Worm (Caenorhabditis elegans) whole organism, L1 larva: Measurements from ENCODE around the gene srg-13.

Source experiments
- C04F5.9 ChIP-seq: sonication (generic microtip); optimal IDR thresholded peaks from 2 replicates; lab custom pipeline; 2016; ENCODE audit warnings: missing genetic modification characterization, missing compliant biosample characterization
- C16A3.4 ChIP-seq: fragments of 150-350 bp; optimal IDR thresholded peaks from 2 replicates; lab custom pipeline; 2014; ENCODE audit warnings: missing biosample characterization, missing genetic modification characterization
- F16B12.6 ChIP-seq: fragments of 150-350 bp; optimal IDR thresholded peaks from 2 replicates; lab custom pipeline; 2014; ENCODE audit warnings: missing biosample characterization, missing genetic modification characterization
- Y116A8C.19 ChIP-seq: sonication (generic microtip); optimal IDR thresholded peaks from 2 replicates; lab custom pipeline; 2016; ENCODE audit warnings: missing compliant biosample characterization, missing genetic modification characterization, borderline replicate concordance
- aha-1 ChIP-seq: fragments of 150-350 bp; optimal IDR thresholded peaks from 2 replicates; lab custom pipeline; 2014; ENCODE audit warnings: missing biosample characterization, missing genetic modification characterization
- ama-1 ChIP-seq: fragments of 150-350 bp; optimal IDR thresholded peaks from 2 replicates; lab custom pipeline; 2014
- ceh-63 ChIP-seq: fragments of 200-800 bp; sonication (Bioruptor generic); optimal IDR thresholded peaks from 2 replicates; lab custom pipeline; 2018; ENCODE audit warnings: mild to moderate bottlenecking, missing genetic modification characterization, missing compliant biosample characterization
- ceh-8 ChIP-seq: fragments of 200-800 bp; sonication (Bioruptor generic); optimal IDR thresholded peaks from 2 replicates; lab custom pipeline; 2018; ENCODE audit warnings: mild to moderate bottlenecking, missing genetic modification characterization, moderate library complexity, missing compliant biosample characterization
- ces-1 ChIP-seq: fragments of 150-350 bp; optimal IDR thresholded peaks from 2 replicates; lab custom pipeline; 2014; ENCODE audit warnings: missing biosample characterization, missing genetic modification reagents, missing genetic modification characterization
- dpl-1 ChIP-seq, 3 experiments: fragments of 150-350 bp in 2 of 3; sonication (generic microtip) in 1 of 3; optimal IDR thresholded peaks; 2 replicates each; lab custom pipeline; 2014 to 2017; ENCODE audit warnings: missing biosample characterization in 3 of 3, missing genetic modification characterization in 3 of 3, missing genetic modification reagents in 3 of 3
- dsc-1 ChIP-seq: sonication (generic microtip); optimal IDR thresholded peaks from 2 replicates; lab custom pipeline; 2016; ENCODE audit warnings: mild to moderate bottlenecking, missing genetic modification characterization, missing compliant biosample characterization
- egl-13 ChIP-seq: sonication (generic microtip); optimal IDR thresholded peaks from 2 replicates; lab custom pipeline; 2016; ENCODE audit warnings: missing genotype, missing genetic modification reagents, missing genetic modification characterization, missing compliant biosample characterization
- egl-27 ChIP-seq, 2 experiments: fragments of 150-350 bp in 1 of 2; sonication (generic microtip); optimal IDR thresholded peaks; 3 replicates each; lab custom pipeline; 2017 to 2018; ENCODE audit warnings: missing biosample characterization in 2 of 2, missing genetic modification characterization in 2 of 2, missing genetic modification reagents in 2 of 2
- elt-3 ChIP-seq, 6 experiments: fragments of 150-350 bp in 1 of 6; sonication (generic microtip); optimal IDR thresholded peaks; 2 replicates each; lab custom pipeline; 2017 to 2018; ENCODE audit warnings: missing biosample characterization in 6 of 6, missing genetic modification characterization in 6 of 6, inconsistent platforms in 1 of 6
- fkh-4 ChIP-seq: sonication (generic microtip); optimal IDR thresholded peaks from 2 replicates; lab custom pipeline; 2016; ENCODE audit warnings: missing compliant biosample characterization, missing genetic modification characterization, borderline replicate concordance
- fkh-8 ChIP-seq: sonication (generic microtip); optimal IDR thresholded peaks from 2 replicates; lab custom pipeline; 2016; ENCODE audit warnings: mild to moderate bottlenecking, missing genetic modification characterization, missing compliant biosample characterization
- grh-1 ChIP-seq: fragments of 200-800 bp; sonication (Bioruptor generic); IDR thresholded peaks from 2 replicates; pipeline ENCODE4 v1.3.6; 2022; ENCODE audit warnings: missing genetic modification reagents, missing genetic modification characterization, missing compliant biosample characterization
- hlh-17 ChIP-seq: fragments of 200-800 bp; sonication (Bioruptor generic); optimal IDR thresholded peaks from 2 replicates; lab custom pipeline; 2018; ENCODE audit warnings: missing genetic modification characterization, mild to moderate bottlenecking, missing compliant biosample characterization, moderate library complexity, borderline replicate concordance
- hlh-4 ChIP-seq: sonication (generic microtip); optimal IDR thresholded peaks from 2 replicates; lab custom pipeline; 2016; ENCODE audit warnings: mild to moderate bottlenecking, missing genetic modification characterization, missing compliant biosample characterization
- irx-1 ChIP-seq: sonication (generic microtip); optimal IDR thresholded peaks from 2 replicates; lab custom pipeline; 2016; ENCODE audit warnings: missing genetic modification characterization, missing compliant biosample characterization
- isw-1 ChIP-seq: fragments of 200-800 bp; sonication (Bioruptor generic); IDR thresholded peaks from 2 replicates; pipeline ENCODE4 v1.3.6; 2022; ENCODE audit warnings: missing genetic modification characterization, missing compliant biosample characterization
- jun-1 ChIP-seq: fragments of 150-350 bp; optimal IDR thresholded peaks from 2 replicates; lab custom pipeline; 2014; ENCODE audit warnings: missing biosample characterization, missing genetic modification reagents, missing genetic modification characterization
- lin-15B ChIP-seq: fragments of 150-350 bp; sonication (generic microtip); optimal IDR thresholded peaks from 3 replicates; lab custom pipeline; 2014; ENCODE audit warnings: missing biosample characterization, missing genetic modification characterization
- lin-35 ChIP-seq, 2 experiments: fragments of 150-350 bp; optimal IDR thresholded peaks; 2 replicates each; lab custom pipeline; 2014; ENCODE audit warnings: missing biosample characterization in 2 of 2, missing genetic modification characterization in 2 of 2, missing genetic modification reagents in 2 of 2
- lir-3 ChIP-seq: sonication (generic microtip); optimal IDR thresholded peaks from 2 replicates; lab custom pipeline; 2016; ENCODE audit warnings: mild to moderate bottlenecking, missing genetic modification characterization, moderate library complexity, missing compliant biosample characterization; ENCODE audit not compliant: poor library complexity
- lsy-2 ChIP-seq, 2 experiments: fragments of 150-350 bp; optimal IDR thresholded peaks; 2 replicates each; lab custom pipeline; 2014; ENCODE audit warnings: missing biosample characterization in 2 of 2, missing genetic modification characterization in 2 of 2
- mep-1 ChIP-seq: fragments of 150-350 bp; optimal IDR thresholded peaks from 2 replicates; lab custom pipeline; 2014; ENCODE audit warnings: missing biosample characterization, missing genetic modification characterization
- nhr-12 ChIP-seq: sonication (generic microtip); optimal IDR thresholded peaks from 2 replicates; lab custom pipeline; 2017; ENCODE audit warnings: missing biosample characterization, missing genetic modification characterization
- nhr-20 ChIP-seq: sonication (generic microtip); optimal IDR thresholded peaks from 2 replicates; lab custom pipeline; 2016; ENCODE audit warnings: mild to moderate bottlenecking, missing genetic modification characterization, missing compliant biosample characterization
- nhr-71 ChIP-seq: sonication (generic microtip); optimal IDR thresholded peaks from 2 replicates; lab custom pipeline; 2016; ENCODE audit warnings: mild to moderate bottlenecking, missing genetic modification characterization, moderate library complexity, missing compliant biosample characterization
- nhr-76 ChIP-seq: sonication (generic microtip); optimal IDR thresholded peaks from 2 replicates; lab custom pipeline; 2017; ENCODE audit warnings: missing biosample characterization, missing genetic modification characterization
- nhr-84 ChIP-seq: sonication (generic microtip); optimal IDR thresholded peaks from 2 replicates; lab custom pipeline; 2017; ENCODE audit warnings: missing biosample characterization, missing genetic modification characterization
- pag-3 ChIP-seq: sonication (generic microtip); optimal IDR thresholded peaks from 2 replicates; lab custom pipeline; 2017; ENCODE audit warnings: missing genetic modification characterization, mild to moderate bottlenecking, missing compliant biosample characterization, antibody characterized with exemption, borderline replicate concordance; ENCODE audit not compliant: insufficient read depth
- pax-3 ChIP-seq: fragments of 200-800 bp; sonication (Bioruptor generic); optimal IDR thresholded peaks from 2 replicates; lab custom pipeline; 2018; ENCODE audit warnings: mild to moderate bottlenecking, missing genetic modification characterization, moderate library complexity, missing compliant biosample characterization
- pqm-1 ChIP-seq: sonication (generic microtip); optimal IDR thresholded peaks from 3 replicates; lab custom pipeline; 2017; ENCODE audit warnings: missing biosample characterization, missing genetic modification characterization
- skn-1 ChIP-seq: fragments of 150-350 bp; optimal IDR thresholded peaks from 2 replicates; lab custom pipeline; 2014; ENCODE audit warnings: missing biosample characterization, missing genetic modification characterization
- snu-23 ChIP-seq: sonication (generic microtip); optimal IDR thresholded peaks from 2 replicates; lab custom pipeline; 2016; ENCODE audit warnings: missing genetic modification characterization, missing compliant biosample characterization
- sup-37 ChIP-seq: fragments of 200-800 bp; sonication (Bioruptor generic); optimal IDR thresholded peaks from 2 replicates; lab custom pipeline; 2018; ENCODE audit warnings: mild to moderate bottlenecking, missing genetic modification characterization, missing compliant biosample characterization
- swsn-7 ChIP-seq: sonication (generic microtip); optimal IDR thresholded peaks from 2 replicates; lab custom pipeline; 2016; ENCODE audit warnings: missing genetic modification characterization, missing compliant biosample characterization
- tbx-2 ChIP-seq: sonication (generic microtip); optimal IDR thresholded peaks from 2 replicates; lab custom pipeline; 2016; ENCODE audit warnings: missing genetic modification characterization, missing compliant biosample characterization
- tlp-1 ChIP-seq: fragments of 150-350 bp; optimal IDR thresholded peaks from 2 replicates; lab custom pipeline; 2014; ENCODE audit warnings: missing biosample characterization, missing genetic modification characterization
- unc-86 ChIP-seq: sonication (generic microtip); optimal IDR thresholded peaks from 2 replicates; lab custom pipeline; 2016; ENCODE audit warnings: missing genetic modification characterization, missing compliant biosample characterization
- unc-98 ChIP-seq: fragments of 200-800 bp; sonication (Bioruptor generic); IDR thresholded peaks from 2 replicates; pipeline ENCODE4 v1.3.6; 2022; ENCODE audit warnings: missing genetic modification characterization, missing compliant biosample characterization
- vab-15 ChIP-seq: sonication (generic microtip); optimal IDR thresholded peaks from 2 replicates; lab custom pipeline; 2017; ENCODE audit warnings: missing genotype, mild to moderate bottlenecking, missing genetic modification characterization, missing compliant biosample characterization
- xbp-1 ChIP-seq: sonication (generic microtip); optimal IDR thresholded peaks from 2 replicates; lab custom pipeline; 2016; ENCODE audit warnings: missing genetic modification characterization, missing compliant biosample characterization
- zag-1 ChIP-seq: fragments of 150-350 bp; optimal IDR thresholded peaks from 2 replicates; lab custom pipeline; 2014; ENCODE audit warnings: missing biosample characterization, missing genetic modification characterization
- zip-4 ChIP-seq: fragments of 200-800 bp; sonication (Bioruptor generic); optimal IDR thresholded peaks from 2 replicates; lab custom pipeline; 2018; ENCODE audit warnings: mild to moderate bottlenecking, missing genetic modification characterization, moderate library complexity, missing compliant biosample characterization
- ztf-11 ChIP-seq, 2 experiments: sonication (generic microtip); optimal IDR thresholded peaks; 2 replicates each; lab custom pipeline; 2016 to 2017; ENCODE audit warnings: missing genetic modification characterization in 2 of 2, missing biosample characterization in 1 of 2, missing compliant biosample characterization in 1 of 2

Gene srg-13

ce11 chrIII:4697819-4698218 lies 25.8 kb downstream of the srg-13 start, which contains the start of gene dnj-18:
TSS of gene dnj-18 (plus strand) at chrIII:4698119.
- TF ChIP-seq egl-13 (no peak), C04F5.9 (tag; lab: Kevin White, UChicago) (no peak), aha-1 (no peak), unc-98 (GFP tag; lab: Robert Waterston, UW) (no peak), hlh-17 (GFP tag; lab: Kevin White, UChicago) (no peak), vab-15 (no peak), ama-1 (lab: Kevin White, UChicago) (no peak), zag-1 (no peak), tbx-2 (tag; lab: Kevin White, UChicago) (no peak)

ce11 chrIII:4699922-4700321 lies 27.9 kb downstream of the srg-13 start, which contains the start of gene sel-13:
TSS of gene sel-13 (minus strand) at chrIII:4700224.
- TF ChIP-seq ceh-8 (GFP tag; lab: Kevin White, UChicago) (no peak), hlh-4 (tag; lab: Kevin White, UChicago) (no peak), fkh-8 (no peak)
- TF ChIP-seq, all 84 proteins: peak for 0

- TF ChIP-seq tlp-1 (tag; lab: Kevin White, UChicago) (no peak), F16B12.6 (tag; lab: Kevin White, UChicago) (peak; percentile 1), hlh-17 (GFP tag; lab: Kevin White, UChicago) (no peak), nhr-84 (tag; lab: Kevin White, UChicago) (no peak), nhr-76 (tag; lab: Kevin White, UChicago) (no peak), lin-35 (GFP tag; optimal IDR thresholded peaks at IDR 0.05; lab: Kevin White, UChicago) (peak; percentile 39 to 62), zip-4 (GFP tag; lab: Kevin White, UChicago) (no peak), swsn-7 (tag; lab: Kevin White, UChicago) (peak; percentile 24), ceh-63 (no peak), mep-1 (tag; lab: Kevin White, UChicago) (peak; percentile 24), nhr-12 (tag; lab: Kevin White, UChicago) (no peak), egl-27 (tag; optimal IDR thresholded peaks at IDR 0.05; lab: Kevin White, UChicago) (no peak), sup-37 (GFP tag; lab: Kevin White, UChicago) (no peak), irx-1 (tag; lab: Kevin White, UChicago) (peak; percentile 4), ces-1 (GFP tag; lab: Kevin White, UChicago) (no peak), lsy-2 (tag; optimal IDR thresholded peaks at IDR 0.05; lab: Kevin White, UChicago) (peak; percentile 54 to 74), lir-3 (tag; lab: Kevin White, UChicago) (no peak), pqm-1 (tag; lab: Kevin White, UChicago) (no peak), unc-86 (tag; lab: Kevin White, UChicago) (no peak), xbp-1 (tag; lab: Kevin White, UChicago) (no peak), dpl-1 (GFP tag; optimal IDR thresholded peaks at IDR 0.05; lab: Kevin White, UChicago) (peak; percentile 21 to 68 (median 46)), lin-15B (tag; lab: Kevin White, UChicago) (no peak), pag-3 (no peak), jun-1 (no peak), C16A3.4 (tag; lab: Kevin White, UChicago) (peak; percentile 10), fkh-4 (tag; lab: Kevin White, UChicago) (no peak), vab-15 (no peak), nhr-71 (tag; lab: Kevin White, UChicago) (peak; percentile 34), fkh-8 (no peak), skn-1 (no peak), snu-23 (GFP tag; lab: Kevin White, UChicago) (peak; percentile 38), grh-1 (no peak), aha-1 (no peak), isw-1 (no peak), ztf-11 (tag; optimal IDR thresholded peaks at IDR 0.05; lab: Kevin White, UChicago) (no peak), nhr-20 (no peak), egl-13 (no peak), elt-3 (tag; optimal IDR thresholded peaks at IDR 0.05; lab: Kevin White, UChicago) (no peak), Y116A8C.19 (tag; lab: Kevin White, UChicago) (no peak), pax-3 (tag; lab: Kevin White, UChicago) (no peak), dsc-1 (tag; lab: Kevin White, UChicago) (no peak)
These were observed 31.9 kb downstream of the srg-13 start, which contains the start of the genes clp-2 and mrpl-16 for ce11 chrIII:4703932-4704454. TSS of gene clp-2 (minus strand) at chrIII:4704025. TSS of gene mrpl-16 (plus strand) at chrIII:4704404.
